Worm (Caenorhabditis elegans): ENCODE data around the gene ctf-18.

DNA sequence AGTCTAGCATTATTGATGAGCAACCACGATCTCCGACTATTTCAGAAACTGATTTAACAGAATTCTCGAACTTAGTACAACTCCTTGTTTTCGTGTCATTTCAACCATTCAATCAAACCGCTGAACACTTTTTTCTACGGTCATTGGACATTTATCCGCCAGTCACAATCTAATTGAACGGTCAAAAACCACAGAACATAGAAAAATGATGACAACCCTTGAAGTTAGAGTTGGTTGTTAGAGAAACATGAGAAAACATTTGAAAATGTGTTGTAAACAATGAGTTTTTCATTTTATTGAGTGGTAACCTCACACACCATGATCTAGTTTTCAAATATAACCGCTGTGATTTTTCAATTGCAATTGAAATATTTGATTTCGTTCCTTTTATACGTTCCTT lies 18.0 kb upstream of the ctf-18 start:
- no peak for TF ChIP-seq zip-4 (GFP tag; optimal IDR thresholded peaks at IDR 0.05)
- no peak for TF ChIP-seq jun-1 (tag; optimal IDR thresholded peaks at IDR 0.05)
- TF ChIP-seq lin-39 (tag; optimal IDR thresholded peaks at IDR 0.05) = no peak
- no peak for TF ChIP-seq nhr-12 (tag; optimal IDR thresholded peaks at IDR 0.05)
- TF ChIP-seq fkh-10 (GFP tag; optimal IDR thresholded peaks at IDR 0.05) = no peak
